Fruit fly (Drosophila melanogaster): ENCODE data around the gene CG1387.
A peak's percentile ranks its signal among the peaks of the same experiment; 100 is the strongest.

The CG1387 gene

DNA sequence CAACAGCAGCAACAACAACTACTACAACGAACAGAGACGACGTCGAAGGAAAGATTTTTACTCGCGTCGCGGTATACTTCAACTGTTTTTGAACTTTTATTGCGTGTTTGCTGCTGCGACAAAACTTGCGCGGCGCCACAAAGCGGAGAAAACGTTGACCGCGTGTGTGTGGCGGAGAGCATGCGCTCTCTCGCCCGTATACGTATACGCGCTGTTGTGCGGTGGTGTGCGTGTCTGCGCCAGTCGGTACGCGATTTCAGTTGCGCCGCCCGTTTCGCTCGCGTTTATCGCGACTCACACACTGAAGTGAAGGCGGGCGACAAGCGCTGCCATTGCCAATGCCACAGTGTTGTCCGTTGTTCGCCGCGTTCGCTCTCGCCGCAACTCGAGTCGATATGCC lies 24.2 kb downstream of the CG1387 start (continued):
- TF ChIP-seq CG31365 (tag; optimal IDR thresholded peaks at IDR 0.05) (peak; percentile 61), Six4 (GFP tag; optimal IDR thresholded peaks at IDR 0.05) (no peak), Atf3 (GFP tag; optimal IDR thresholded peaks at IDR 0.05) (no peak), CG15601 (tag; optimal IDR thresholded peaks at IDR 0.05) (peak; percentile 26), Mad (GFP tag; optimal IDR thresholded peaks at IDR 0.05) (no peak), CG15479 (GFP tag; optimal IDR thresholded peaks at IDR 0.05) (peak; percentile 99), H15 (GFP tag; IDR thresholded peaks at IDR 0.05) (0 out of 3 replicates have a peak, but pooled peaks have one; percentile 51), Nf-YC (tag; optimal IDR thresholded peaks at IDR 0.05) (peak; percentile 59), sug (tag; optimal IDR thresholded peaks at IDR 0.05) (peak; percentile 76), ftz-f1 (GFP tag; optimal IDR thresholded peaks at IDR 0.05) (peak; percentile 32), D19A (tag; optimal IDR thresholded peaks at IDR 0.05) (peak; percentile 11), Oaz (GFP tag; IDR thresholded peaks at IDR 0.05) (peak; percentile 57; the same call in 1 of the 2 replicates), CG14710 (tag; optimal IDR thresholded peaks at IDR 0.05) (no peak), Eip74EF (GFP tag; optimal IDR thresholded peaks at IDR 0.05) (peak in 1 of 2 experiments; percentile 12), C15 (GFP tag; IDR thresholded peaks at IDR 0.05) (peak; percentile 92; the same call in 2 of the 3 replicates), CG8388 (GFP tag; optimal IDR thresholded peaks at IDR 0.05) (peak; percentile 9), unpg (GFP tag; optimal IDR thresholded peaks at IDR 0.05) (peak; percentile 31), nerfin-1 (tag; optimal IDR thresholded peaks at IDR 0.05) (peak; percentile 44), Neu2 (GFP tag; optimal IDR thresholded peaks at IDR 0.05; ENCODE audit: borderline replicate concordance) (no peak), Trl (optimal IDR thresholded peaks at IDR 0.05) (peak in 1 of 2 experiments; percentile 66), Trl (GFP tag; optimal IDR thresholded peaks at IDR 0.05) (no peak), gcm (GFP tag; optimal IDR thresholded peaks at IDR 0.05) (peak; percentile 17), otp (GFP tag; IDR thresholded peaks at IDR 0.05) (peak; percentile 54; the same call in 1 of the 3 replicates), CG6175 (GFP tag; IDR thresholded peaks at IDR 0.05) (peak; percentile 98), CG11085 (GFP tag; IDR thresholded peaks at IDR 0.05) (peak; percentile 79; the same call in 1 of the 2 replicates), cg (GFP tag; optimal IDR thresholded peaks at IDR 0.05) (peak; percentile 95), zf30C (GFP tag; optimal IDR thresholded peaks at IDR 0.05) (peak; percentile 50), tio (GFP tag; optimal IDR thresholded peaks at IDR 0.05) (no peak), crc (GFP tag; optimal IDR thresholded peaks at IDR 0.05) (no peak), Bgb (GFP tag; IDR thresholded peaks at IDR 0.05; ENCODE audit: partially characterized antibody) (peak; percentile 39; the same call in 1 of the 2 replicates), esg (GFP tag; conservative IDR thresholded peaks at IDR 0.05) (no peak), ci (GFP tag; IDR thresholded peaks at IDR 0.05) (peak; percentile 96), CG10654 (GFP tag; optimal IDR thresholded peaks at IDR 0.05) (no peak), Ada2b (GFP tag; IDR thresholded peaks at IDR 0.05) (peak; percentile 22), Bteb2 (GFP tag; optimal IDR thresholded peaks at IDR 0.05) (peak; percentile 5), CG17612 (GFP tag; IDR thresholded peaks at IDR 0.05) (peak; percentile 25; the same call in 1 of the 2 replicates), salm (tag; optimal IDR thresholded peaks at IDR 0.05) (peak; percentile 34), Meics (GFP tag; optimal IDR thresholded peaks at IDR 0.05) (peak; percentile 57), run (tag; optimal IDR thresholded peaks at IDR 0.05) (peak; percentile 27), lov (optimal IDR thresholded peaks at IDR 0.05) (no peak), lov (GFP tag; IDR thresholded peaks at IDR 0.05) (peak; percentile 76; the same call in 2 of the 3 replicates), dati (GFP tag; IDR thresholded peaks at IDR 0.05) (no peak), Hr51 (GFP tag; optimal IDR thresholded peaks at IDR 0.05) (peak in 1 of 2 experiments; percentile 33), CG10366 (GFP tag; IDR thresholded peaks at IDR 0.05) (peak; percentile 29; the same call in 1 of the 2 replicates), Jarid2 (GFP tag; optimal IDR thresholded peaks at IDR 0.05) (no peak), hkb (optimal IDR thresholded peaks at IDR 0.05) (no peak), hkb (GFP tag; IDR thresholded peaks at IDR 0.05) (peak; percentile 72), chinmo (GFP tag; IDR thresholded peaks at IDR 0.05; ENCODE audit: partially characterized antibody) (peak; percentile 86), CG8359 (GFP tag; optimal IDR thresholded peaks at IDR 0.05; ENCODE audit: borderline replicate concordance) (peak; percentile 32), danr (GFP tag; IDR thresholded peaks at IDR 0.05) (no peak)
